Worm (Caenorhabditis elegans) whole organism, L3 larva: ENCODE data around the gene rol-1.

Experiments used
- R02D3.7 ChIP-seq: fragments of 150-350 bp; optimal IDR thresholded peaks from 2 replicates; lab custom pipeline; 2014; ENCODE audit warnings: missing biosample characterization, missing genetic modification characterization
- ceh-16 ChIP-seq: sonication (generic microtip); optimal IDR thresholded peaks from 2 replicates; lab custom pipeline; 2017; ENCODE audit warnings: missing biosample characterization, missing genetic modification characterization
- ceh-28 ChIP-seq: fragments of 150-350 bp; optimal IDR thresholded peaks from 2 replicates; lab custom pipeline; 2014; ENCODE audit warnings: missing biosample characterization, missing genetic modification reagents, missing genetic modification characterization
- ceh-82 ChIP-seq: fragments of 150-350 bp; optimal IDR thresholded peaks from 2 replicates; lab custom pipeline; 2014; ENCODE audit warnings: missing biosample characterization, missing genetic modification characterization
- ceh-9 ChIP-seq: sonication (generic microtip); optimal IDR thresholded peaks from 2 replicates; lab custom pipeline; 2018; ENCODE audit warnings: missing biosample characterization, missing genetic modification characterization
- daf-12 ChIP-seq: fragments of 150-350 bp; optimal IDR thresholded peaks from 2 replicates; lab custom pipeline; 2014; ENCODE audit warnings: missing biosample characterization, missing genetic modification reagents, missing genetic modification characterization
- elt-2 ChIP-seq: sonication (generic microtip); optimal IDR thresholded peaks from 2 replicates; lab custom pipeline; 2016; ENCODE audit warnings: missing genetic modification reagents, mild to moderate bottlenecking, missing genetic modification characterization, missing compliant biosample characterization
- elt-3 ChIP-seq, 3 experiments: fragments of 150-350 bp in 1 of 3; sonication (generic microtip) in 2 of 3; optimal IDR thresholded peaks; 2 replicates in 2 of 3; 4 replicates in 1 of 3; lab custom pipeline; 2014 to 2017; ENCODE audit warnings: missing biosample characterization in 3 of 3, missing genetic modification characterization in 3 of 3
- eor-1 ChIP-seq, 2 experiments: fragments of 150-350 bp; optimal IDR thresholded peaks; 2 replicates each; lab custom pipeline; 2014 to 2018; ENCODE audit warnings: missing biosample characterization in 2 of 2, missing genetic modification characterization in 2 of 2
- fkh-10 ChIP-seq: sonication (generic microtip); optimal IDR thresholded peaks from 2 replicates; lab custom pipeline; 2017; ENCODE audit warnings: missing biosample characterization, missing genetic modification reagents, missing genetic modification characterization
- fkh-2 ChIP-seq: fragments of 150-350 bp; optimal IDR thresholded peaks from 2 replicates; lab custom pipeline; 2014; ENCODE audit warnings: missing biosample characterization, missing genetic modification reagents, missing genetic modification characterization
- fos-1 ChIP-seq: fragments of 150-350 bp; optimal IDR thresholded peaks from 2 replicates; lab custom pipeline; 2014; ENCODE audit warnings: missing biosample characterization, missing genetic modification characterization
- hmg-11 ChIP-seq: sonication (generic microtip); optimal IDR thresholded peaks from 2 replicates; lab custom pipeline; 2016; ENCODE audit warnings: missing genetic modification characterization, missing compliant biosample characterization
- lsy-12 ChIP-seq: sonication (generic microtip); optimal IDR thresholded peaks from 2 replicates; lab custom pipeline; 2016; ENCODE audit warnings: mild to moderate bottlenecking, missing genetic modification characterization, missing compliant biosample characterization
- mml-1 ChIP-seq: fragments of 150-350 bp; sonication (generic microtip); optimal IDR thresholded peaks from 3 replicates; lab custom pipeline; 2014; ENCODE audit warnings: missing biosample characterization, missing genetic modification characterization
- nfya-1 ChIP-seq: sonication (generic microtip); optimal IDR thresholded peaks from 2 replicates; lab custom pipeline; 2017; ENCODE audit warnings: missing genetic modification characterization, mild to moderate bottlenecking, missing compliant biosample characterization, antibody characterized with exemption, moderate library complexity; ENCODE audit not compliant: insufficient read depth
- nhr-12 ChIP-seq: fragments of 150-350 bp; optimal IDR thresholded peaks from 2 replicates; lab custom pipeline; 2014; ENCODE audit warnings: missing biosample characterization, missing genetic modification characterization
- nhr-28 ChIP-seq: fragments of 150-350 bp; optimal IDR thresholded peaks from 2 replicates; lab custom pipeline; 2014; ENCODE audit warnings: missing biosample characterization, missing genetic modification characterization
- nhr-43 ChIP-seq: sonication (generic microtip); optimal IDR thresholded peaks from 2 replicates; lab custom pipeline; 2016; ENCODE audit warnings: mild to moderate bottlenecking, missing genetic modification characterization, missing compliant biosample characterization; ENCODE audit not compliant: poor library complexity, severe bottlenecking
- nhr-77 ChIP-seq: fragments of 150-350 bp; optimal IDR thresholded peaks from 2 replicates; lab custom pipeline; 2014; ENCODE audit warnings: missing biosample characterization, missing genetic modification characterization
- pqm-1 ChIP-seq: fragments of 150-350 bp; optimal IDR thresholded peaks from 2 replicates; lab custom pipeline; 2017; ENCODE audit warnings: missing biosample characterization, missing genetic modification characterization, inconsistent platforms
- sea-2 ChIP-seq: fragments of 150-350 bp; sonication (generic microtip); optimal IDR thresholded peaks from 4 replicates; lab custom pipeline; 2014; ENCODE audit warnings: missing biosample characterization, missing genetic modification reagents, missing genetic modification characterization
- snpc-4 ChIP-seq: fragments of 150-350 bp; optimal IDR thresholded peaks from 2 replicates; lab custom pipeline; 2014; ENCODE audit warnings: missing biosample characterization, missing genetic modification characterization
- tbx-2 ChIP-seq: sonication (generic microtip); optimal IDR thresholded peaks from 2 replicates; lab custom pipeline; 2016; ENCODE audit warnings: mild to moderate bottlenecking, missing genetic modification characterization, missing compliant biosample characterization
- unc-39 ChIP-seq: sonication (generic microtip); optimal IDR thresholded peaks from 4 replicates; lab custom pipeline; 2017; ENCODE audit warnings: missing biosample characterization, missing genetic modification characterization
- zag-1 ChIP-seq: fragments of 150-350 bp; optimal IDR thresholded peaks from 2 replicates; lab custom pipeline; 2014; ENCODE audit warnings: missing biosample characterization, missing genetic modification characterization
- ztf-4 ChIP-seq: fragments of 150-350 bp; optimal IDR thresholded peaks from 2 replicates; lab custom pipeline; 2014; ENCODE audit warnings: missing biosample characterization, missing genetic modification characterization

The rol-1 gene

DNA sequence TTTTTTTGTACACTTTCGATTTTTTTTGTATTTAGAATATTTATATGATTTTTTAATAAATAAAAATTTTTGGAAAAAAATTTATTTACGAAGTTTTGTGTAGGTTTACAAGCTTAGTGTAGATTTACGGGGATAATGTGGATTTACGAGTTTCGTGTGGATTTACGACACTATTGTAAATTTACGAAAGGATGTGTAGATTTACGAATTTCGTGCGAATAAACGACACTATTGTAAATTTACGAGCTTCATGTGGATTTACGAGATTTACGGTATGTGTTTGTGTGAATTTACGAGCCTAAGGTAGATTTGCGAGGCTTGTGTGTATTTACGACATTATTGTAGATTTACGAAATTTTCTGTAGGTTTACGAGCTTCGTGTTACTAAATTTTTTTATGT, 16.8 kb downstream of the rol-1 start:
- TF ChIP-seq daf-12 (tag; lab: Kevin White, UChicago): no peak
- peak; percentile 8 for TF ChIP-seq pqm-1 (tag; lab: Kevin White, UChicago)
- peak; percentile 64 for TF ChIP-seq R02D3.7 (tag; lab: Kevin White, UChicago)

DNA sequence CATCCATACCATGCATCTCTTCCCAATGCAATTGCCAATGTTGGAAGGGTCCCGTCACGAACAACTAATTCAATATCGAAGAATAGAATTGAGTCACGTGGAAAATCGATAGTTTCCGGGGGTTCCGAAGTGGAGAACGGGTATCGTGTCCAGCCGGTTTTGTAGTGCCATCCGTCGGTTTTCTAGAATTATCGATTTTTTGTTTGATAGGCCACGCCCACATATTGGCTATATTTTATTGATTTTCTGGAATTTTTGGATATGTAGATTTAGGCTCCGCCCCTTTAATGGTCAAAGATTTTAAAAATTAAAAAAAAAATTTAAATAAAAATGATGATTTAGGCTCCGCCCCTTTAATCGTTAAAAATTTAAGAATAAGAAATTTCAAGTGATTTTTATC, 26.8 kb downstream of the rol-1 start:
- no peak for TF ChIP-seq ceh-82 (tag; lab: Kevin White, UChicago)
- TF ChIP-seq fos-1 (tag; lab: Kevin White, UChicago): no peak
- no peak for TF ChIP-seq ceh-9 (tag; lab: Kevin White, UChicago)
- TF ChIP-seq ztf-4 (tag; lab: Kevin White, UChicago): no peak
- TF ChIP-seq eor-1 (tag; optimal IDR thresholded peaks at IDR 0.05; lab: Kevin White, UChicago): no peak
- no peak for TF ChIP-seq nhr-12 (tag; lab: Kevin White, UChicago)
- no peak for TF ChIP-seq mml-1 (tag; lab: Kevin White, UChicago)
- TF ChIP-seq ceh-28 (tag; lab: Kevin White, UChicago): peak; percentile 62
- TF ChIP-seq, all 47 proteins: peak for 1

ce11 chrII:12199912-12200637, 27.7 kb downstream of the rol-1 start, which contains the start of gene polg-1:
Gene polg-1 (minus strand): TSS chrII:12199962.
- no peak for TF ChIP-seq pqm-1 (tag; lab: Kevin White, UChicago)
- TF ChIP-seq ceh-28 (tag; lab: Kevin White, UChicago): peak; percentile 88
- TF ChIP-seq R02D3.7 (tag; lab: Kevin White, UChicago): no peak
- TF ChIP-seq sea-2 (GFP tag; lab: Kevin White, UChicago): no peak
- no peak for TF ChIP-seq lsy-12 (tag; lab: Kevin White, UChicago)
- TF ChIP-seq ceh-16: no peak

- TF ChIP-seq hmg-11: no peak
- no peak for TF ChIP-seq nhr-28 (tag; lab: Kevin White, UChicago)
- TF ChIP-seq nhr-77 (tag; lab: Kevin White, UChicago): no peak
- no peak for TF ChIP-seq snpc-4 (tag; lab: Kevin White, UChicago)
- no peak for TF ChIP-seq fkh-10
- no peak for TF ChIP-seq nhr-43 (tag; lab: Kevin White, UChicago)
- TF ChIP-seq elt-2: no peak
- no peak for TF ChIP-seq tbx-2
- TF ChIP-seq unc-39 (tag; lab: Kevin White, UChicago): no peak
These were observed 29.9 kb downstream of the rol-1 start, which contains the start of gene trpp-5 for ce11 chrII:12202281-12202680. Gene trpp-5 (minus strand): TSS chrII:12202381.

- no peak for TF ChIP-seq nhr-28 (tag; lab: Kevin White, UChicago)
- TF ChIP-seq nhr-43 (tag; lab: Kevin White, UChicago): no peak
These were observed 30.5 kb downstream of the rol-1 start, which contains the start of gene aqp-12 for ce11 chrII:12202921-12203320. Gene aqp-12 (plus strand): TSS chrII:12203221.

- TF ChIP-seq fkh-2 (tag; lab: Kevin White, UChicago) (no peak), nfya-1 (tag; lab: Kevin White, UChicago) (peak; percentile 91), zag-1 (tag; lab: Kevin White, UChicago) (no peak)
These were observed 32.2 kb downstream of the rol-1 start for ce11 chrII:12204617-12205016.

DNA sequence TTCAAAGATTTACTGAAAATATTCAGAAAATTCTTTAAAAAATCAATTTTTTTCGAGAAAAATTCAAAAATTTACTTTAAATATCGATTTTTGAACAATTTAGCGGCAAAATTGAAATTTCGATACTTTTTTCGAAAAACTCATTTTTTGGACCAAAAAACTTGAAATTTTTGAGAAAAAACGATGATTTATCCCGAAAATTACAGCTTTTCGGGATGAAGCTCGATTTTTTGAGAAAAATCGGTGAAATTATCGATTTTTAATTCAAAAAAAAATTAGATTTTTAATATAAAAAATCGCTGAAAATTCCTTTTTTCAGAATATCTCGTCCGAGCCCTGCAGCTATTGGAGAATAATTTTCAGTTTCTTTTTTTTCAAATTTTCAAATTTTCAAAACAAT, 36.4 kb downstream of the rol-1 start:
- peak; percentile 21 for TF ChIP-seq ceh-28 (tag; lab: Kevin White, UChicago)
- TF ChIP-seq elt-3 (tag; optimal IDR thresholded peaks at IDR 0.05; lab: Kevin White, UChicago): no peak
